Worm (Caenorhabditis elegans) whole organism, L4 larva: ENCODE measurements around the gene Y39E4B.6.
A peak's percentile ranks its signal among the peaks of the same experiment; 100 is the strongest.

ENCODE experiments used
- F10B5.3 ChIP-seq: sonication (generic microtip); optimal IDR thresholded peaks from 2 replicates; lab custom pipeline; 2016; ENCODE audit warnings: mild to moderate bottlenecking, missing genetic modification characterization, missing compliant biosample characterization
- F37D6.2 ChIP-seq: sonication (generic microtip); optimal IDR thresholded peaks from 2 replicates; lab custom pipeline; 2016; ENCODE audit warnings: mild to moderate bottlenecking, missing genetic modification characterization, missing compliant biosample characterization
- Y48G9A.11 ChIP-seq: fragments of 200-800 bp; sonication (Bioruptor generic); IDR thresholded peaks from 2 replicates; pipeline ENCODE4 v1.3.6; 2022; ENCODE audit warnings: missing genetic modification reagents, missing genetic modification characterization, missing compliant biosample characterization
- aha-1 ChIP-seq: fragments of 150-350 bp; peaks from one replicate; lab custom pipeline; 2014; ENCODE audit warnings: missing biosample characterization, missing genetic modification characterization
- ama-1 ChIP-seq: fragments of 150-350 bp; optimal IDR thresholded peaks from 2 replicates; lab custom pipeline; 2014; ENCODE audit warnings: inconsistent platforms, mixed read lengths
- ceh-20 ChIP-seq: fragments of 200-800 bp; sonication (Bioruptor generic); IDR thresholded peaks from 2 replicates; pipeline ENCODE4 v1.3.6; 2022; ENCODE audit warnings: missing genetic modification reagents, missing genetic modification characterization, missing compliant biosample characterization
- ceh-28 ChIP-seq: fragments of 150-350 bp; optimal IDR thresholded peaks from 2 replicates; lab custom pipeline; 2014; ENCODE audit warnings: missing biosample characterization, missing genetic modification reagents, missing genetic modification characterization
- ceh-32 ChIP-seq: sonication (generic microtip); optimal IDR thresholded peaks from 2 replicates; lab custom pipeline; 2016; ENCODE audit warnings: mild to moderate bottlenecking, missing genetic modification characterization, missing compliant biosample characterization; ENCODE audit not compliant: poor library complexity
- ceh-44 ChIP-seq: fragments of 200-800 bp; sonication (Bioruptor generic); IDR thresholded peaks from 2 replicates; pipeline ENCODE4 v1.3.6; 2022; ENCODE audit warnings: missing genetic modification reagents, missing genetic modification characterization, missing compliant biosample characterization
- ceh-82 ChIP-seq: sonication (generic microtip); optimal IDR thresholded peaks from 2 replicates; lab custom pipeline; 2017; ENCODE audit warnings: missing biosample characterization, missing genetic modification characterization
- cey-2 ChIP-seq: sonication (generic microtip); optimal IDR thresholded peaks from 3 replicates; lab custom pipeline; 2017; ENCODE audit warnings: missing genetic modification characterization, mild to moderate bottlenecking, missing compliant biosample characterization, antibody characterized with exemption, borderline replicate concordance; ENCODE audit not compliant: insufficient read depth
- ctbp-1 ChIP-seq: fragments of 200-800 bp; sonication (Bioruptor generic); IDR thresholded peaks from 2 replicates; pipeline ENCODE4 v1.3.6; 2022; ENCODE audit warnings: missing genetic modification reagents, missing genetic modification characterization, missing compliant biosample characterization
- dmd-9 ChIP-seq: fragments of 200-800 bp; sonication (Bioruptor generic); IDR thresholded peaks from 2 replicates; pipeline ENCODE4 v1.3.6; 2022; ENCODE audit warnings: missing genetic modification reagents, missing genetic modification characterization, missing compliant biosample characterization
- duxl-1 ChIP-seq: sonication (generic microtip); optimal IDR thresholded peaks from 2 replicates; lab custom pipeline; 2016; ENCODE audit warnings: mild to moderate bottlenecking, missing genetic modification characterization, moderate library complexity, missing compliant biosample characterization; ENCODE audit not compliant: poor library complexity
- egl-43 ChIP-seq: fragments of 200-800 bp; sonication (Bioruptor generic); IDR thresholded peaks from 2 replicates; pipeline ENCODE4 v1.3.6; 2022; ENCODE audit warnings: missing genetic modification reagents, missing genetic modification characterization, missing compliant biosample characterization
- fkh-10 ChIP-seq: fragments of 150-350 bp; optimal IDR thresholded peaks from 2 replicates; lab custom pipeline; 2014; ENCODE audit warnings: missing biosample characterization, missing genetic modification reagents, missing genetic modification characterization
- gei-8 ChIP-seq: fragments of 200-800 bp; sonication (Bioruptor generic); optimal IDR thresholded peaks from 2 replicates; lab custom pipeline; 2018; ENCODE audit warnings: mild to moderate bottlenecking, missing genetic modification characterization, missing compliant biosample characterization
- hlh-11 ChIP-seq: fragments of 200-800 bp; sonication (Bioruptor generic); optimal IDR thresholded peaks from 2 replicates; lab custom pipeline; 2018; ENCODE audit warnings: mild to moderate bottlenecking, missing genetic modification characterization, missing compliant biosample characterization
- hlh-30 ChIP-seq: sonication (generic microtip); optimal IDR thresholded peaks from 2 replicates; lab custom pipeline; 2017; ENCODE audit warnings: antibody characterized with exemption, mild to moderate bottlenecking, missing genetic modification characterization, missing compliant biosample characterization; ENCODE audit not compliant: insufficient read depth
- hmg-1.1 ChIP-seq: fragments of 200-800 bp; sonication (Bioruptor generic); IDR thresholded peaks from 2 replicates; pipeline ENCODE4 v1.3.6; 2022; ENCODE audit warnings: missing genetic modification reagents, missing genetic modification characterization, missing compliant biosample characterization
- jun-1 ChIP-seq: fragments of 150-350 bp; optimal IDR thresholded peaks from 2 replicates; lab custom pipeline; 2014; ENCODE audit warnings: missing biosample characterization, missing genetic modification reagents, missing genetic modification characterization
- lin-1 ChIP-seq: fragments of 200-800 bp; sonication (Bioruptor generic); IDR thresholded peaks from 2 replicates; pipeline ENCODE4 v1.3.6; 2022; ENCODE audit warnings: missing genetic modification reagents, missing genetic modification characterization, missing compliant biosample characterization
- lin-15B ChIP-seq: fragments of 150-350 bp; sonication (generic microtip); optimal IDR thresholded peaks from 3 replicates; lab custom pipeline; 2014; ENCODE audit warnings: missing biosample characterization, missing genetic modification characterization
- lin-38 ChIP-seq: fragments of 200-800 bp; sonication (Bioruptor generic); IDR thresholded peaks from 2 replicates; pipeline ENCODE4 v1.3.6; 2022; ENCODE audit warnings: missing genetic modification reagents, missing genetic modification characterization, missing compliant biosample characterization
- madf-5 ChIP-seq, 2 experiments: fragments of 200-800 bp; sonication (Bioruptor generic); IDR thresholded peaks; 2 replicates each; pipeline ENCODE4 v1.3.6; 2022; ENCODE audit warnings: missing compliant biosample characterization in 2 of 2, missing genetic modification characterization in 2 of 2
- mdl-1 ChIP-seq, 2 experiments: fragments of 150-350 bp in 1 of 2; sonication (generic microtip) in 1 of 2; optimal IDR thresholded peaks; 2 replicates each; lab custom pipeline; 2014 to 2017; ENCODE audit warnings: missing biosample characterization in 2 of 2, missing genetic modification characterization in 2 of 2
- mdt-29 ChIP-seq: fragments of 200-800 bp; sonication (Bioruptor generic); IDR thresholded peaks from 2 replicates; pipeline ENCODE4 v1.3.6; 2022; ENCODE audit warnings: missing genetic modification reagents, missing genetic modification characterization, missing compliant biosample characterization
- mep-1 ChIP-seq: fragments of 150-350 bp; sonication (generic microtip); optimal IDR thresholded peaks from 3 replicates; lab custom pipeline; 2014; ENCODE audit warnings: missing biosample characterization, missing genetic modification characterization
- mxl-2 ChIP-seq: fragments of 200-800 bp; sonication (Bioruptor generic); conservative IDR thresholded peaks from 2 replicates; pipeline ENCODE4 v1.3.6; 2022; ENCODE audit warnings: missing genetic modification reagents, missing genetic modification characterization, missing compliant biosample characterization
- nhr-10 ChIP-seq: fragments of 150-350 bp; optimal IDR thresholded peaks from 2 replicates; lab custom pipeline; 2014; ENCODE audit warnings: missing biosample characterization, missing genetic modification characterization
- nhr-237 ChIP-seq: sonication (generic microtip); optimal IDR thresholded peaks from 2 replicates; lab custom pipeline; 2017; ENCODE audit warnings: missing biosample characterization, missing genetic modification characterization
- nhr-25 ChIP-seq: sonication (generic microtip); optimal IDR thresholded peaks from 2 replicates; lab custom pipeline; 2017; ENCODE audit warnings: missing genetic modification characterization, mild to moderate bottlenecking, missing compliant biosample characterization, antibody characterized with exemption, moderate library complexity, borderline replicate concordance; ENCODE audit not compliant: insufficient read depth
- nhr-28 ChIP-seq: fragments of 150-350 bp; optimal IDR thresholded peaks from 2 replicates; lab custom pipeline; 2014; ENCODE audit warnings: missing biosample characterization, missing genetic modification characterization
- nhr-42 ChIP-seq: fragments of 200-800 bp; sonication (Bioruptor generic); IDR thresholded peaks from 2 replicates; pipeline ENCODE4 v1.3.6; 2022; ENCODE audit warnings: missing genetic modification characterization, missing compliant biosample characterization
- nhr-48 ChIP-seq: sonication (generic microtip); optimal IDR thresholded peaks from 2 replicates; lab custom pipeline; 2016; ENCODE audit warnings: mild to moderate bottlenecking, missing genetic modification characterization, missing compliant biosample characterization
- nhr-6 ChIP-seq: fragments of 150-350 bp; optimal IDR thresholded peaks from 2 replicates; lab custom pipeline; 2014; ENCODE audit warnings: missing biosample characterization, missing genetic modification characterization
- nhr-77 ChIP-seq: fragments of 150-350 bp; optimal IDR thresholded peaks from 2 replicates; lab custom pipeline; 2014; ENCODE audit warnings: missing biosample characterization, missing genetic modification characterization
- rbr-2 ChIP-seq: sonication (generic microtip); optimal IDR thresholded peaks from 2 replicates; lab custom pipeline; 2016; ENCODE audit warnings: missing genotype, missing genetic modification characterization, missing compliant biosample characterization
- saeg-2 ChIP-seq: fragments of 200-800 bp; sonication (Bioruptor generic); IDR thresholded peaks from 2 replicates; pipeline ENCODE4 v1.3.6; 2022; ENCODE audit warnings: missing genetic modification reagents, missing genetic modification characterization, missing compliant biosample characterization
- sdz-12 ChIP-seq: fragments of 200-800 bp; sonication (Bioruptor generic); optimal IDR thresholded peaks from 2 replicates; lab custom pipeline; 2018; ENCODE audit warnings: mild to moderate bottlenecking, missing genetic modification characterization, missing compliant biosample characterization
- snpc-1.2 ChIP-seq: fragments of 200-800 bp; sonication (Bioruptor generic); IDR thresholded peaks from 2 replicates; pipeline ENCODE4 v1.3.6; 2022; ENCODE audit warnings: missing genetic modification reagents, missing genetic modification characterization, missing compliant biosample characterization
- spr-1 ChIP-seq: sonication (generic microtip); optimal IDR thresholded peaks from 2 replicates; lab custom pipeline; 2016; ENCODE audit warnings: mild to moderate bottlenecking, missing genetic modification characterization, missing compliant biosample characterization
- spr-3 ChIP-seq: fragments of 200-800 bp; sonication (Bioruptor generic); optimal IDR thresholded peaks from 2 replicates; lab custom pipeline; 2018; ENCODE audit warnings: mild to moderate bottlenecking, missing genetic modification characterization, missing compliant biosample characterization
- tra-1 ChIP-seq: fragments of 200-800 bp; sonication (Bioruptor generic); IDR thresholded peaks from 2 replicates; pipeline ENCODE4 v1.3.6; 2022; ENCODE audit warnings: missing genetic modification reagents, missing genetic modification characterization, missing compliant biosample characterization
- vab-7 ChIP-seq: fragments of 200-800 bp; sonication (Bioruptor generic); IDR thresholded peaks from 2 replicates; pipeline ENCODE4 v1.3.6; 2022; ENCODE audit warnings: missing genetic modification reagents, missing genetic modification characterization, missing compliant biosample characterization
- zag-1 ChIP-seq: fragments of 150-350 bp; optimal IDR thresholded peaks from 2 replicates; lab custom pipeline; 2014; ENCODE audit warnings: missing biosample characterization, missing genetic modification characterization
- zip-11 ChIP-seq: fragments of 200-800 bp; sonication (Bioruptor generic); IDR thresholded peaks from 2 replicates; pipeline ENCODE4 v1.3.6; 2022; ENCODE audit warnings: missing genetic modification characterization, missing compliant biosample characterization
- zip-2 ChIP-seq: fragments of 150-350 bp; optimal IDR thresholded peaks from 2 replicates; lab custom pipeline; 2014; ENCODE audit warnings: missing biosample characterization, missing genetic modification characterization
- ztf-7 ChIP-seq: fragments of 150-350 bp; optimal IDR thresholded peaks from 2 replicates; lab custom pipeline; 2014; ENCODE audit warnings: missing biosample characterization, missing genetic modification characterization

The Y39E4B.6 gene

DNA sequence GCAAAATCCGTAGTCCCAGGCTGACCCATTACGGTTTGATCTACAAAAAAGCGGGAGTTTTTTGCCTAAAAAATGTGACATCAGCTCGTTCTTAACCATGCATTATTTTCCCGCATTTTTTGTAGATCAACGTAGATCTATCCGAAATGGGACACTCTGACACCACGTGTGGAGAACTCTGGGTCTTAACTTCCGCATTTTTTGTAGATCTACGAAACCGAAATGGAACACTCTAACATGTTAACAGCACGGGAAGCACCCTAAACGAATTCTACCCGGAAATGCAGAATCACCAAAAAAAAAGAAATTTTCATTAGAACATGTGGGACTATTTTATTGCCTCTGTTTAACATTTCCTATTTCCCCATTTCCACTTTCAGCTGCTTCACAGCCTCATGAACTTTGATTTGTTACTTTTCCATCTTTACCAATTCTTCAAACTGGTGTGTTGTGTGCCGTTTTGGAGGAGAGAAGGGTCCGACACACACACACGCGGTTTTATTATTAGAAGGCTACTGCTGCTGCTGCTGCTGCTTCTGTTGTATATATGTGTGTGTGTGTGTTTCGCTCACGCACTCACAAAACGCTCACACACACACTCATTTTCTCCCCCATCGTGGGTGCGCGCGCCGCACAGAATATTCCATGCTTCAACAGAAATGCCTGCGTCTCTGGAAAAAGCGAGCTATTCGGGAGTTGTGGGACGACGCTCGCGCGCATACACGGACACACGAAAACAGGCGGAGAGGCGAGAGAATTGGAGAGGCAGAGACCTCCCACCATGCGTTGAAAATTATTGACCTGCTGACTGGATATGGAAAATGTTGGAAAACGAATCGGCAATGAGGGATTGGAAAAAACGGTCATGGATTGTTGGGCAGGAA is 2.4 kb upstream of the Y39E4B.6 start (continued):
- TF ChIP-seq mep-1 (tag; lab: Kevin White, UChicago) (peak; percentile 95), nhr-237 (tag; lab: Kevin White, UChicago) (no peak), jun-1 (tag; lab: Kevin White, UChicago) (peak; percentile 24), duxl-1 (tag; lab: Kevin White, UChicago) (peak; percentile 28), Y48G9A.11 (GFP tag; lab: Robert Waterston, UW) (no peak), zip-11 (GFP tag; lab: Robert Waterston, UW) (no peak), spr-3 (GFP tag; lab: Kevin White, UChicago) (peak; percentile 34), tra-1 (GFP tag; lab: Robert Waterston, UW) (peak; percentile 71), F37D6.2 (tag; lab: Kevin White, UChicago) (peak; percentile 80), egl-43 (GFP tag; lab: Robert Waterston, UW) (peak; percentile 87), F10B5.3 (tag; lab: Kevin White, UChicago) (peak; percentile 38), lin-38 (GFP tag; lab: Robert Waterston, UW) (peak; percentile 37), lin-15B (no peak), nhr-6 (tag; lab: Kevin White, UChicago) (peak; percentile 69), nhr-10 (peak; percentile 72), gei-8 (peak; percentile 64), ceh-28 (peak; percentile 14), ceh-82 (no peak), spr-1 (tag; lab: Kevin White, UChicago) (peak; percentile 71), hlh-30 (peak; percentile 97), ceh-44 (GFP tag; lab: Robert Waterston, UW) (no peak), hmg-1.1 (peak; percentile 93), ceh-32 (no peak), lin-1 (peak; percentile 72; the same call in 1 of the 2 replicates), zag-1 (tag; lab: Kevin White, UChicago) (no peak), nhr-25 (tag; lab: Kevin White, UChicago) (peak; percentile 72), vab-7 (GFP tag; lab: Robert Waterston, UW) (0 out of 2 replicates have a peak, but pooled peaks have one; percentile 42), fkh-10 (GFP tag; lab: Kevin White, UChicago) (peak; percentile 80), hlh-11 (tag; lab: Kevin White, UChicago) (peak; percentile 94), cey-2 (no peak), nhr-48 (tag; lab: Kevin White, UChicago) (peak; percentile 72), madf-5 (GFP tag; IDR thresholded peaks at IDR 0.05; lab: Robert Waterston, UW) (no peak), aha-1 (peak; percentile 100), snpc-1.2 (GFP tag; lab: Robert Waterston, UW) (peak; percentile 72), dmd-9 (no peak), sdz-12 (GFP tag; lab: Kevin White, UChicago) (peak; percentile 38), ceh-20 (GFP tag; lab: Robert Waterston, UW) (peak; percentile 68), ctbp-1 (GFP tag; lab: Robert Waterston, UW) (peak; percentile 75), zip-2 (no peak), rbr-2 (tag; lab: Kevin White, UChicago) (peak; percentile 93), ama-1 (peak; percentile 72), nhr-77 (tag; lab: Kevin White, UChicago) (peak; percentile 87), mdl-1 (tag; optimal IDR thresholded peaks at IDR 0.05; lab: Kevin White, UChicago) (peak; percentile 88 to 98), nhr-28 (tag; lab: Kevin White, UChicago) (peak; percentile 86), mxl-2 (GFP tag; lab: Robert Waterston, UW) (no peak), nhr-42 (GFP tag; lab: Robert Waterston, UW) (0 out of 2 replicates have a peak, but pooled peaks have one; percentile 36), ztf-7 (tag; lab: Kevin White, UChicago) (peak; percentile 10), saeg-2 (0 out of 2 replicates have a peak, but pooled peaks have one; percentile 65), mdt-29 (GFP tag; lab: Robert Waterston, UW) (peak; percentile 73)
